Worm (Caenorhabditis elegans): Measurements from ENCODE around the gene srh-271.

srh-271 gene

ce11 chrV:2621879-2622278, at the start of gene srh-271:
Gene srh-271, minus strand, starts transcription at chrV:2621979.
- TF ChIP-seq nhr-12 (tag; optimal IDR thresholded peaks at IDR 0.05) = no peak
- no peak for TF ChIP-seq bed-3 (GFP tag; optimal IDR thresholded peaks at IDR 0.05)

- no peak for TF ChIP-seq drap-1 (GFP tag; optimal IDR thresholded peaks at IDR 0.05)
- TF ChIP-seq unc-120 (tag; optimal IDR thresholded peaks at IDR 0.05; ENCODE audit: poor library complexity, severe bottlenecking) = no peak
- no peak for TF ChIP-seq nhr-28 (tag; optimal IDR thresholded peaks at IDR 0.05)
- TF ChIP-seq cnd-1 (tag; optimal IDR thresholded peaks at IDR 0.05) = no peak
- no peak for TF ChIP-seq ham-2 (GFP tag; optimal IDR thresholded peaks at IDR 0.05)
- TF ChIP-seq nhr-2 (tag; optimal IDR thresholded peaks at IDR 0.05) = no peak
- no peak for TF ChIP-seq unc-62 (GFP tag; optimal IDR thresholded peaks at IDR 0.05)
- TF ChIP-seq ceh-43 (GFP tag; optimal IDR thresholded peaks at IDR 0.05) = no peak
- TF ChIP-seq mls-2 (tag; optimal IDR thresholded peaks at IDR 0.05) = no peak
- TF ChIP-seq ceh-39 (tag; optimal IDR thresholded peaks at IDR 0.05) = no peak
- no peak for TF ChIP-seq mep-1 (tag; optimal IDR thresholded peaks at IDR 0.05)
- TF ChIP-seq ztf-11 (tag; optimal IDR thresholded peaks at IDR 0.05) = no peak
Measured at ce11 chrV:2671155-2671554, 49.4 kb upstream of the srh-271 start, which contains the start of gene kel-8. Gene kel-8, plus strand, starts transcription at chrV:2671455.

- no peak for TF ChIP-seq lin-13 (tag; optimal IDR thresholded peaks at IDR 0.05)
- TF ChIP-seq unc-62 (GFP tag; optimal IDR thresholded peaks at IDR 0.05) = no peak
- no peak for TF ChIP-seq nhr-76 (tag; optimal IDR thresholded peaks at IDR 0.05)
- TF ChIP-seq cnd-1 (tag; optimal IDR thresholded peaks at IDR 0.05) = no peak
- no peak for TF ChIP-seq zip-8 (tag; optimal IDR thresholded peaks at IDR 0.05)
- TF ChIP-seq ceh-43 (GFP tag; optimal IDR thresholded peaks at IDR 0.05) = no peak
- TF ChIP-seq M03D4.4 (tag; optimal IDR thresholded peaks at IDR 0.05) = no peak
- no peak for TF ChIP-seq lin-32 (GFP tag; optimal IDR thresholded peaks at IDR 0.05)
- no peak for TF ChIP-seq ceh-83 (GFP tag; optimal IDR thresholded peaks at IDR 0.05)
- no peak for TF ChIP-seq sptf-1 (tag; optimal IDR thresholded peaks at IDR 0.05)
- TF ChIP-seq ceh-39 (tag; optimal IDR thresholded peaks at IDR 0.05) = no peak
- TF ChIP-seq mls-2 (tag; optimal IDR thresholded peaks at IDR 0.05) = no peak
- no peak for TF ChIP-seq ces-1 (GFP tag; optimal IDR thresholded peaks at IDR 0.05)
- no peak for TF ChIP-seq nhr-28 (tag; optimal IDR thresholded peaks at IDR 0.05)
- no peak for TF ChIP-seq blmp-1 (tag; optimal IDR thresholded peaks at IDR 0.05)
- TF ChIP-seq nhr-12 (tag; optimal IDR thresholded peaks at IDR 0.05) = no peak
- TF ChIP-seq unc-120 (tag; optimal IDR thresholded peaks at IDR 0.05; ENCODE audit: poor library complexity, severe bottlenecking) = no peak
- no peak for TF ChIP-seq nhr-237 (tag; optimal IDR thresholded peaks at IDR 0.05)
- TF ChIP-seq tbx-8 (GFP tag; optimal IDR thresholded peaks at IDR 0.05) = no peak
- TF ChIP-seq lsy-2 (tag; optimal IDR thresholded peaks at IDR 0.05) = no peak
Measured at ce11 chrV:2666600-2666999, 44.8 kb upstream of the srh-271 start, which contains the start of gene W02G9.4. Gene W02G9.4, plus strand, starts transcription at chrV:2666900.

ce11 chrV:2664525-2665053, 42.8 kb upstream of the srh-271 start, which contains the start of gene ndx-2:
Gene ndx-2, minus strand, starts transcription at chrV:2665003.
- peak; percentile 64 for TF ChIP-seq zip-8 (tag; optimal IDR thresholded peaks at IDR 0.05)
- no peak for TF ChIP-seq elt-1 (tag; optimal IDR thresholded peaks at IDR 0.05; ENCODE audit: borderline replicate concordance, insufficient read depth)
- no peak for TF ChIP-seq ceh-83 (GFP tag; optimal IDR thresholded peaks at IDR 0.05)
- TF ChIP-seq unc-62 (GFP tag; optimal IDR thresholded peaks at IDR 0.05) = no peak
- no peak for TF ChIP-seq sptf-1 (tag; optimal IDR thresholded peaks at IDR 0.05)
- TF ChIP-seq nhr-76 (tag; optimal IDR thresholded peaks at IDR 0.05) = no peak
- TF ChIP-seq cnd-1 (tag; optimal IDR thresholded peaks at IDR 0.05) = no peak

- TF ChIP-seq sptf-1 (tag; optimal IDR thresholded peaks at IDR 0.05) (no peak), nhr-2 (tag; optimal IDR thresholded peaks at IDR 0.05) (no peak), zip-8 (tag; optimal IDR thresholded peaks at IDR 0.05) (no peak), mls-2 (tag; optimal IDR thresholded peaks at IDR 0.05) (no peak), M03D4.4 (tag; optimal IDR thresholded peaks at IDR 0.05) (no peak), unc-39 (tag; optimal IDR thresholded peaks at IDR 0.05) (no peak), bed-3 (GFP tag; optimal IDR thresholded peaks at IDR 0.05) (no peak), lsy-2 (tag; optimal IDR thresholded peaks at IDR 0.05) (no peak), drap-1 (GFP tag; optimal IDR thresholded peaks at IDR 0.05) (no peak), flh-1 (GFP tag; optimal IDR thresholded peaks at IDR 0.05) (no peak)
Measured at ce11 chrV:2660457-2660856, 38.7 kb upstream of the srh-271 start.

- TF ChIP-seq cnd-1 (tag; optimal IDR thresholded peaks at IDR 0.05) (no peak), ceh-39 (tag; optimal IDR thresholded peaks at IDR 0.05) (no peak), ztf-11 (tag; optimal IDR thresholded peaks at IDR 0.05) (no peak), mls-2 (tag; optimal IDR thresholded peaks at IDR 0.05) (no peak), ceh-83 (GFP tag; optimal IDR thresholded peaks at IDR 0.05) (no peak), zip-8 (tag; optimal IDR thresholded peaks at IDR 0.05) (no peak), nhr-237 (tag; optimal IDR thresholded peaks at IDR 0.05) (no peak), nhr-76 (tag; optimal IDR thresholded peaks at IDR 0.05) (no peak), M03D4.4 (tag; optimal IDR thresholded peaks at IDR 0.05) (no peak), unc-62 (GFP tag; optimal IDR thresholded peaks at IDR 0.05) (no peak), flh-1 (GFP tag; optimal IDR thresholded peaks at IDR 0.05) (no peak), lsy-2 (tag; optimal IDR thresholded peaks at IDR 0.05) (no peak), blmp-1 (tag; optimal IDR thresholded peaks at IDR 0.05) (no peak)
Measured at ce11 chrV:2657682-2658081, 35.9 kb upstream of the srh-271 start.

All from whole organism, mixed stage, embryonic.